Worm (Caenorhabditis elegans) whole organism, L2 larva: ENCODE data around the gene set-31.

Experiments used
- C34F6.9 ChIP-seq: fragments of 150-350 bp; optimal IDR thresholded peaks from 2 replicates; lab custom pipeline; 2014; ENCODE audit warnings: missing biosample characterization, missing genetic modification characterization
- F13H6.1 ChIP-seq: sonication (generic microtip); optimal IDR thresholded peaks from 2 replicates; lab custom pipeline; 2016; ENCODE audit warnings: missing genetic modification characterization, missing compliant biosample characterization
- Y55F3AM.14 ChIP-seq: fragments of 200-800 bp; sonication (Bioruptor generic); optimal IDR thresholded peaks from 2 replicates; lab custom pipeline; 2018; ENCODE audit warnings: mild to moderate bottlenecking, missing genetic modification characterization, missing compliant biosample characterization
- ZK546.5 ChIP-seq: sonication (generic microtip); optimal IDR thresholded peaks from 2 replicates; lab custom pipeline; 2017; ENCODE audit warnings: missing biosample characterization, missing genetic modification characterization
- alr-1 ChIP-seq: fragments of 150-350 bp; optimal IDR thresholded peaks from 2 replicates; lab custom pipeline; 2014; ENCODE audit warnings: missing biosample characterization, missing genetic modification characterization
- aly-2 ChIP-seq: fragments of 150-350 bp; optimal IDR thresholded peaks from 2 replicates; lab custom pipeline; 2014; ENCODE audit warnings: missing biosample characterization, missing genetic modification characterization
- ama-1 ChIP-seq: fragments of 150-350 bp; optimal IDR thresholded peaks from 2 replicates; lab custom pipeline; 2018; ENCODE audit warnings: inconsistent platforms
- dmd-4 ChIP-seq: sonication (generic microtip); optimal IDR thresholded peaks from 2 replicates; lab custom pipeline; 2017; ENCODE audit warnings: missing biosample characterization, missing genetic modification characterization
- egl-27 ChIP-seq: sonication (generic microtip); optimal IDR thresholded peaks from 3 replicates; lab custom pipeline; 2017; ENCODE audit warnings: missing biosample characterization, missing genetic modification reagents, missing genetic modification characterization
- elt-1 ChIP-seq: fragments of 150-350 bp; optimal IDR thresholded peaks from 2 replicates; lab custom pipeline; 2014; ENCODE audit warnings: missing biosample characterization, missing genetic modification characterization
- elt-3 ChIP-seq: sonication (generic microtip); optimal IDR thresholded peaks from 2 replicates; lab custom pipeline; 2017; ENCODE audit warnings: missing biosample characterization, missing genetic modification characterization
- fos-1 ChIP-seq: fragments of 150-350 bp; optimal IDR thresholded peaks from 2 replicates; lab custom pipeline; 2014; ENCODE audit warnings: missing biosample characterization, missing genetic modification characterization
- gmeb-1 ChIP-seq: fragments of 150-350 bp; optimal IDR thresholded peaks from 2 replicates; lab custom pipeline; 2014; ENCODE audit warnings: missing biosample characterization, missing genetic modification characterization
- lin-13 ChIP-seq: fragments of 150-350 bp; optimal IDR thresholded peaks from 2 replicates; lab custom pipeline; 2014; ENCODE audit warnings: missing biosample characterization, missing genetic modification reagents, missing genetic modification characterization
- lsy-2 ChIP-seq, 2 experiments: fragments of 150-350 bp in 1 of 2; sonication (generic microtip) in 1 of 2; optimal IDR thresholded peaks; 2 replicates each; lab custom pipeline; 2014 to 2017; ENCODE audit warnings: missing biosample characterization in 2 of 2, missing genetic modification characterization in 2 of 2
- mab-5 ChIP-seq: fragments of 150-350 bp; optimal IDR thresholded peaks from 2 replicates; lab custom pipeline; 2014; ENCODE audit warnings: missing biosample characterization, missing genetic modification characterization
- mdl-1 ChIP-seq, 2 experiments: fragments of 150-350 bp in 1 of 2; sonication (generic microtip) in 1 of 2; optimal IDR thresholded peaks; 2 replicates each; lab custom pipeline; 2017; ENCODE audit warnings: missing biosample characterization in 2 of 2, missing genetic modification characterization in 2 of 2
- nhr-10 ChIP-seq: sonication (generic microtip); optimal IDR thresholded peaks from 2 replicates; lab custom pipeline; 2017; ENCODE audit warnings: missing biosample characterization, missing genetic modification characterization
- nhr-129 ChIP-seq: fragments of 150-350 bp; optimal IDR thresholded peaks from 2 replicates; lab custom pipeline; 2014; ENCODE audit warnings: missing biosample characterization, missing genetic modification characterization
- nhr-237 ChIP-seq: fragments of 150-350 bp; optimal IDR thresholded peaks from 2 replicates; lab custom pipeline; 2014; ENCODE audit warnings: missing biosample characterization, missing genetic modification characterization
- nhr-6 ChIP-seq: fragments of 150-350 bp; optimal IDR thresholded peaks from 2 replicates; lab custom pipeline; 2014; ENCODE audit warnings: missing biosample characterization, missing genetic modification characterization
- peb-1 ChIP-seq: fragments of 150-350 bp; optimal IDR thresholded peaks from 2 replicates; lab custom pipeline; 2014; ENCODE audit warnings: missing biosample characterization, missing genetic modification characterization
- skn-1 ChIP-seq: sonication (generic microtip); optimal IDR thresholded peaks from 2 replicates; lab custom pipeline; 2017; ENCODE audit warnings: missing biosample characterization, missing genetic modification characterization
- sma-3 ChIP-seq: sonication (generic microtip); optimal IDR thresholded peaks from 2 replicates; lab custom pipeline; 2016; ENCODE audit warnings: missing genetic modification reagents, missing genetic modification characterization, missing compliant biosample characterization
- snpc-4 ChIP-seq: fragments of 150-350 bp; optimal IDR thresholded peaks from 2 replicates; lab custom pipeline; 2014; ENCODE audit warnings: missing biosample characterization, missing genetic modification characterization
- unc-39 ChIP-seq: fragments of 150-350 bp; optimal IDR thresholded peaks from 2 replicates; lab custom pipeline; 2014; ENCODE audit warnings: missing biosample characterization, missing genetic modification characterization
- unc-55 ChIP-seq: fragments of 150-350 bp; sonication (generic microtip); optimal IDR thresholded peaks from 3 replicates; lab custom pipeline; 2014; ENCODE audit warnings: missing biosample characterization, missing genetic modification reagents, missing genetic modification characterization
- unc-62 ChIP-seq: fragments of 150-350 bp; optimal IDR thresholded peaks from 2 replicates; lab custom pipeline; 2014; ENCODE audit warnings: missing biosample characterization, missing genetic modification reagents, missing genetic modification characterization
- ztf-1 ChIP-seq: fragments of 200-800 bp; sonication (Bioruptor generic); conservative IDR thresholded peaks from 2 replicates; pipeline ENCODE4 v1.3.6; 2022; ENCODE audit warnings: missing genetic modification characterization, missing compliant biosample characterization
- ztf-11 ChIP-seq: sonication (generic microtip); optimal IDR thresholded peaks from 2 replicates; lab custom pipeline; 2017; ENCODE audit warnings: missing biosample characterization, missing genetic modification characterization

Gene set-31

DNA sequence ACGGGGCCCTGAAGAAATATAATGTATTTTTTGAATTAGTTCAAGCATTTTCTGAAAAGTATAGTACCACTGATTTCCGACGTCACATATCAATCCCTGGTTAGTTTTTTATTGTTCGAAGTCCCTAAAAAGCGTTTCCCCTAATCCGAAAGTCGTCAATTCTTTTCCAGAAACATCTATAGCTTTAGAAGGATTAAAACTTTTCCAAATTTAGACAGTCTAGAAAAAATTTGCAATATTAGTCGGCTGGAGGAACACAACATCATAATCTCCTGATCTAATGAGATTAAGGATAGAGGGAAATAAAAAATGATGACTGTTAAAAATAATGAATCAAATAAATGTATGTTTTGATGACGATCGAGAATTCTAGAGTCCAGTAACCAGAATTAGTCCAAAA, 39.7 kb upstream of the set-31 start:
- TF ChIP-seq elt-3 (tag; lab: Kevin White, UChicago) (no peak), ztf-1 (GFP tag; lab: Robert Waterston, UW) (no peak), mab-5 (tag; lab: Kevin White, UChicago) (no peak), elt-1 (tag; lab: Kevin White, UChicago) (no peak), C34F6.9 (tag; lab: Kevin White, UChicago) (no peak), unc-39 (tag; lab: Kevin White, UChicago) (no peak), ztf-11 (tag; lab: Kevin White, UChicago) (no peak), ZK546.5 (tag; lab: Kevin White, UChicago) (no peak), gmeb-1 (tag; lab: Kevin White, UChicago) (no peak), mdl-1 (tag; optimal IDR thresholded peaks at IDR 0.05; lab: Kevin White, UChicago) (no peak)

DNA sequence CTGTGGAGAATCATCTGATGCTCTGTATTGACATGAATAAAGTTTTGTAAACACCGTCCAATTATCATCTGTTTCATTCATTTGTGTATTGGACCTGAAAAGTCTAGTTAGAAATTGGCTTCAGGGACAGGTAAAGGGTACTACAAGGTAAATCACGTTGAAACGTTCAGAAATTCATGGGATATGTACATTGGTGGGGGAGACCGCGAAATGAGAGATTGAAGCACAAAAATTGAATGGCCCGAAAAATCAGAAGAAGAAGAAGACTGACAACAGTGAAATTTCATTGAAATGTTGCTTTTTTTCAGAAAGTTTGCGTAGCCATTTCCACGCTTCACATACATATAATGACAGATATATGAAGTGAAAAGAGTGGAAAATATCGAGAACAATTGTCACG, 38.7 kb upstream of the set-31 start, which contains the start of gene npr-43:
Gene npr-43 (minus strand): TSS at position 101 of the 400 bp plus-strand sequence.
- no peak for TF ChIP-seq Y55F3AM.14 (GFP tag; lab: Kevin White, UChicago)

DNA sequence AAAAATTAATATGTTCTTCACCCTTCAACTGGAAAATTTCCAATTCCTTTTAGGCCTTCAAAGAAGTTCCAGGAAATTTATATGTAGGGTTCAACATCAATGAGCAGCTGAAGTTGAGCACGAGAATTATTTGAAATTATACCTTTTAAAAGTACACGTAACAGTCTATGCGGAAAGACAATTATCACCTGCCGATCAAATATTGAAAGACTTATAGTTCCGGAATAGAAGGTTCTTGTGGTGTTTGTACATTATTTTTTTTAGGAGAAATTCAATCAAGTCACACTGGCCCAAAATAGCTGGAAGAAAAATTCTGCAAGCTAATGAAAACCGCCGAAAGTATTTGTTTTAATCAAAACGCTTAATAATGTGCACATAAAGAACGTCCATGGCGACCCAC, 37.5 kb upstream of the set-31 start:
- TF ChIP-seq ama-1 = no peak
- TF ChIP-seq nhr-6 = no peak
- no peak for TF ChIP-seq F13H6.1 (tag; lab: Kevin White, UChicago)
- TF ChIP-seq egl-27 (tag; lab: Kevin White, UChicago) = no peak
- TF ChIP-seq nhr-129 (tag; lab: Kevin White, UChicago) = no peak
- TF ChIP-seq unc-62 (GFP tag; lab: Kevin White, UChicago) = no peak
- no peak for TF ChIP-seq elt-3 (tag; lab: Kevin White, UChicago)
- no peak for TF ChIP-seq peb-1 (tag; lab: Kevin White, UChicago)
- TF ChIP-seq gmeb-1 (tag; lab: Kevin White, UChicago) = no peak

DNA sequence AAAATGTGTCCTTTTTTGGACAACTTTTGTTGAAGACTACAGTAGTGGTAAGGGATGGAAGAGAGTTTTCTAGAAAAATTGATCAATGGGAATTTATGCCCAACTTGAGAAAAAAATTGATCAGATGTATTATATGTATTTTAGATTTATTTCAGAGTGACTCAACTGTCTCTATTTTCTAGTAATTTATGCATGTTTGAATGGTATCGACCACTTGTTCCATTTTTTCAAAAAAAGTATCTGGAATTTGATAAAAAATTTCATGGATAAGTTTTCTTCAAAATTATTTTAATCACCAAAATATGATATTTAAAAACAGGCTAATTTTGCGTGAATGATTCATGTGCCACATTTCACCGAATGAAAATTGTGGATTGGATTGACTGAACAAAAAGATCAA, 25.9 kb upstream of the set-31 start, which contains the start of gene C15H11.10:
Gene C15H11.10 (plus strand): TSS at position 301 of the 400 bp plus-strand sequence.
- TF ChIP-seq nhr-129 (tag; lab: Kevin White, UChicago) (no peak), alr-1 (no peak), nhr-10 (tag; lab: Kevin White, UChicago) (no peak), ama-1 (no peak), peb-1 (tag; lab: Kevin White, UChicago) (no peak), unc-39 (tag; lab: Kevin White, UChicago) (no peak), lsy-2 (tag; optimal IDR thresholded peaks at IDR 0.05; lab: Kevin White, UChicago) (no peak), aly-2 (tag; lab: Kevin White, UChicago) (no peak), egl-27 (tag; lab: Kevin White, UChicago) (no peak)
- TF ChIP-seq, all 48 proteins: peak for 0

DNA sequence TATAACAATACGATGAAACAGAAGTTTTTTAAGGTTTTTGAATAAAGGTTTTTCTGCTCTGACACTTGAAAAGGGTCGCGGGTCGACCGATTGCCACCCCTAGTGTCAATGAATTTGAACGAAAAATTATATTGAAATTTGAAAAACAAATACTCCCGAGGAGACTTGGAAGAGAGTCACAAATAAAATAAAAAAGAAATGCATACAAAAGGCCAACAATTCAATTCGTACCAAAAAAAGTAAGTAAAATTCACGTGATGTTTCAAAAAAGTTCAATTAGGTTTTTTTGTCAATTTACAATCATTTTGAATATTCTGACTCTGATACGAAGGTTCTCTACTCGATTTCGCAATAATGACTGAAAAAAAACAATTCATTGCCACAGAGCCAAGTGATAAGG, 24.2 kb upstream of the set-31 start, which contains the start of gene C15H11.1:
Gene C15H11.1 (plus strand): TSS at position 301 of the 400 bp plus-strand sequence.
- TF ChIP-seq gmeb-1 (tag; lab: Kevin White, UChicago) = no peak
- TF ChIP-seq dmd-4 = no peak
- TF ChIP-seq lin-13 (GFP tag; lab: Kevin White, UChicago) = no peak

DNA sequence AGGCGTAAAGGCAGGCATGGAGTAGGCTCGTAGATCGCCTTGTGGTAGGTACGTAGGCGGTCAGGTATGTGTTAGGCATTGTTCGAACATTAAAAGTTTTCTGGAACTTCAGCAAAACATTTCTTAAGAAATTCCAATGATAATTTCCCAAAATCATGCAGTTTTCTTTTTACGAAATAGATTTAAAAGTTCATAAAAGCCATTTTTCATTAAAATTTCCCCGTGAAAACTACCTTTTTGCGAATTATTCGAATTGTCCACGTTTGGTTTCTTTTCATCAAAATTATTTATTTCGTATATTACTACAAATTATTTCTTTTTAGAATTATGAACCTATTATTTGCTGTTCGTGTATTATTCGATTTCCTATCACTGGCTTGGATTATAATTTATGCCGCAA, 23.0 kb upstream of the set-31 start, which contains the start of gene C15H11.13:
Gene C15H11.13 (plus strand): TSS at position 301 of the 400 bp plus-strand sequence.
- TF ChIP-seq dmd-4 (no peak), F13H6.1 (tag; lab: Kevin White, UChicago) (no peak)

DNA sequence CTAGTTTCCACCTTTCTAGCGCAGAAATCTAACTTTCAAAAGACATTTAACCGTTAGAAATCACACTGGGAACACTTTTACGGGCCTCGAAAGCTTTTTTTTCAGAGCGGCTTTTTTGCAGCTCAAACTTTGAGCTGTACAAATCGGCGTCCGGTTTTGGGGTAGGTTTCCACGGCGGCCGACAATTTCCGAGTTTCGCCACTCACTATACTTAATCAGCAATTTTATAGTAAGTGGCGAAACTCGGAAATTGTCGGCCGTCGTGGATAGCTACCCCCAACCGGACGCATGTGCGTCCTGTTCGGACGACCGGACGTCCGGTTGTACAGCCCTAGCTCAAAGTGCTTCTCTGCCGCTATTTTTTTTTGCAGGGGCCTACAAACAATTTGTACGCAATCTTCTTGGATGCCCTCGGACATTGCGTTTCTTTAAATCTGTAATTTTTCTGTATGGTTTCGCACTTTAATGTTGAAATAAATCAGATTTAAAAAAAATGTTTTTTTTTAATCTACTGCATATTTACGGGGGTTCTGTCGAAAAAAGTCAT, 21.5 kb upstream of the set-31 start:
- TF ChIP-seq elt-1 (tag; lab: Kevin White, UChicago) = no peak
- TF ChIP-seq nhr-237 (tag; lab: Kevin White, UChicago) = no peak
- no peak for TF ChIP-seq skn-1 (tag; lab: Kevin White, UChicago)
- TF ChIP-seq unc-55 (GFP tag; lab: Kevin White, UChicago) = no peak
- TF ChIP-seq nhr-6 = no peak
- no peak for TF ChIP-seq lsy-2 (tag; optimal IDR thresholded peaks at IDR 0.05; lab: Kevin White, UChicago)
- no peak for TF ChIP-seq alr-1
- TF ChIP-seq C34F6.9 (tag; lab: Kevin White, UChicago) = no peak
- TF ChIP-seq snpc-4 = no peak
- TF ChIP-seq lin-13 (GFP tag; lab: Kevin White, UChicago) = no peak
- TF ChIP-seq fos-1 (tag; lab: Kevin White, UChicago) = no peak
- no peak for TF ChIP-seq ZK546.5 (tag; lab: Kevin White, UChicago)
- TF ChIP-seq elt-3 (tag; lab: Kevin White, UChicago) = no peak
- TF ChIP-seq egl-27 (tag; lab: Kevin White, UChicago) = no peak
- TF ChIP-seq sma-3 (GFP tag; lab: Kevin White, UChicago) = no peak
- TF ChIP-seq unc-62 (GFP tag; lab: Kevin White, UChicago) = no peak
